Worm (Caenorhabditis elegans) whole organism, young adult: ENCODE results near the gene fbxb-14.
A peak's percentile ranks its signal among the peaks of the same experiment; 100 is the strongest.

ENCODE experiments used
- B0336.3 ChIP-seq: fragments of 200-800 bp; sonication (Bioruptor generic); IDR thresholded peaks from 2 replicates; pipeline ENCODE4 v1.3.6; 2022; ENCODE audit warnings: missing genetic modification characterization, missing compliant biosample characterization
- D2030.7 ChIP-seq: fragments of 200-800 bp; sonication (Bioruptor generic); IDR thresholded peaks from 2 replicates; pipeline ENCODE4 v1.3.6; 2022; ENCODE audit warnings: missing genetic modification reagents, missing genetic modification characterization, missing compliant biosample characterization
- F23B12.7 ChIP-seq: sonication (generic microtip); optimal IDR thresholded peaks from 2 replicates; lab custom pipeline; 2017; ENCODE audit warnings: missing genetic modification characterization, mild to moderate bottlenecking, missing compliant biosample characterization, antibody characterized with exemption, moderate library complexity; ENCODE audit not compliant: insufficient read depth
- F33H1.4 ChIP-seq: fragments of 200-800 bp; sonication (Bioruptor generic); IDR thresholded peaks from 2 replicates; pipeline ENCODE4 v1.3.6; 2022; ENCODE audit warnings: missing genetic modification reagents, missing genetic modification characterization, missing compliant biosample characterization
- F39B2.1 ChIP-seq: fragments of 200-800 bp; sonication (Bioruptor generic); IDR thresholded peaks from 2 replicates; pipeline ENCODE4 v1.3.6; 2022; ENCODE audit warnings: missing genetic modification reagents, missing genetic modification characterization, missing compliant biosample characterization
- F57C9.4 ChIP-seq: sonication (generic microtip); optimal IDR thresholded peaks from 2 replicates; lab custom pipeline; 2017; ENCODE audit warnings: mild to moderate bottlenecking, missing genetic modification characterization, missing compliant biosample characterization
- T07F8.4 ChIP-seq: sonication (generic microtip); optimal IDR thresholded peaks from 2 replicates; lab custom pipeline; 2016; ENCODE audit warnings: mild to moderate bottlenecking, missing genetic modification characterization, moderate library complexity, missing compliant biosample characterization
- Y53G8AR.9 ChIP-seq: fragments of 200-800 bp; sonication (Bioruptor generic); conservative IDR thresholded peaks from 2 replicates; pipeline ENCODE4 v1.3.6; 2022; ENCODE audit warnings: missing genetic modification reagents, missing genetic modification characterization, missing compliant biosample characterization
- Y56A3A.18 ChIP-seq: fragments of 200-800 bp; sonication (Bioruptor generic); IDR thresholded peaks from 2 replicates; pipeline ENCODE4 v1.3.6; 2022; ENCODE audit warnings: missing genetic modification reagents, missing genetic modification characterization, missing compliant biosample characterization
- Y67H2A.10 ChIP-seq: fragments of 200-800 bp; sonication (Bioruptor generic); conservative IDR thresholded peaks from 2 replicates; pipeline ENCODE4 v1.3.6; 2022; ENCODE audit warnings: missing genetic modification reagents, missing genetic modification characterization, missing compliant biosample characterization
- Y79H2A.3 ChIP-seq: fragments of 200-800 bp; sonication (Bioruptor generic); conservative IDR thresholded peaks from 2 replicates; pipeline ENCODE4 v1.3.6; 2022; ENCODE audit warnings: missing genetic modification reagents, missing genetic modification characterization, missing compliant biosample characterization
- attf-3 ChIP-seq: fragments of 200-800 bp; sonication (Bioruptor generic); conservative IDR thresholded peaks from 2 replicates; pipeline ENCODE4 v1.3.6; 2022; ENCODE audit warnings: missing genetic modification reagents, missing genetic modification characterization, missing compliant biosample characterization
- attf-5 ChIP-seq: fragments of 200-800 bp; sonication (Bioruptor generic); optimal IDR thresholded peaks from 2 replicates; lab custom pipeline; 2018; ENCODE audit warnings: mild to moderate bottlenecking, missing genetic modification characterization, missing compliant biosample characterization
- ceh-40 ChIP-seq: fragments of 200-800 bp; sonication (Bioruptor generic); IDR thresholded peaks from 2 replicates; pipeline ENCODE4 v1.3.6; 2022; ENCODE audit warnings: missing genetic modification characterization, missing compliant biosample characterization
- ceh-91 ChIP-seq: fragments of 200-800 bp; sonication (Bioruptor generic); IDR thresholded peaks from 2 replicates; pipeline ENCODE4 v1.3.6; 2022; ENCODE audit warnings: missing genetic modification reagents, missing genetic modification characterization, missing compliant biosample characterization
- die-1 ChIP-seq: sonication (generic microtip); optimal IDR thresholded peaks from 2 replicates; lab custom pipeline; 2016; ENCODE audit warnings: missing genotype, mild to moderate bottlenecking, missing genetic modification characterization, missing compliant biosample characterization
- dox-1 ChIP-seq: fragments of 200-800 bp; sonication (Bioruptor generic); IDR thresholded peaks from 2 replicates; pipeline ENCODE4 v1.3.6; 2022; ENCODE audit warnings: missing genetic modification reagents, missing genetic modification characterization, missing compliant biosample characterization
- dpff-1 ChIP-seq: sonication (generic microtip); optimal IDR thresholded peaks from 2 replicates; lab custom pipeline; 2017; ENCODE audit warnings: mild to moderate bottlenecking, missing genetic modification characterization, missing compliant biosample characterization
- dpl-1 ChIP-seq: fragments of 150-350 bp; optimal IDR thresholded peaks from 2 replicates; lab custom pipeline; 2014; ENCODE audit warnings: missing biosample characterization, missing genetic modification reagents, missing genetic modification characterization
- efl-1 ChIP-seq: fragments of 150-350 bp; optimal IDR thresholded peaks from 2 replicates; lab custom pipeline; 2014; ENCODE audit warnings: missing biosample characterization, missing genetic modification reagents, missing genetic modification characterization
- ekl-4 ChIP-seq: fragments of 200-800 bp; sonication (Bioruptor generic); IDR thresholded peaks from 2 replicates; pipeline ENCODE4 v1.3.6; 2022; ENCODE audit warnings: missing genetic modification reagents, missing genetic modification characterization, missing compliant biosample characterization
- hmg-1.2 ChIP-seq: fragments of 200-800 bp; sonication (Bioruptor generic); IDR thresholded peaks from 2 replicates; pipeline ENCODE4 v1.3.6; 2022; ENCODE audit warnings: missing genetic modification reagents, missing genetic modification characterization, missing compliant biosample characterization
- let-607 ChIP-seq, 2 experiments: fragments of 200-800 bp in 1 of 2; sonication (Bioruptor generic) in 1 of 2; sonication (generic microtip) in 1 of 2; optimal IDR thresholded peaks; 2 replicates each; lab custom pipeline; 2016 to 2018; ENCODE audit warnings: mild to moderate bottlenecking in 2 of 2, missing compliant biosample characterization in 2 of 2, missing genetic modification characterization in 2 of 2, moderate library complexity in 2 of 2, missing genotype in 1 of 2
- lin-54 ChIP-seq: fragments of 200-800 bp; sonication (Bioruptor generic); optimal IDR thresholded peaks from 2 replicates; lab custom pipeline; 2018; ENCODE audit warnings: mild to moderate bottlenecking, missing genetic modification characterization, missing compliant biosample characterization
- lsl-1 ChIP-seq: fragments of 200-800 bp; sonication (Bioruptor generic); optimal IDR thresholded peaks from 2 replicates; lab custom pipeline; 2018; ENCODE audit warnings: mild to moderate bottlenecking, missing genetic modification characterization, moderate library complexity, missing compliant biosample characterization
- madf-3 ChIP-seq: fragments of 200-800 bp; sonication (Bioruptor generic); IDR thresholded peaks from 2 replicates; pipeline ENCODE4 v1.3.6; 2022; ENCODE audit warnings: missing genetic modification reagents, missing genetic modification characterization, missing compliant biosample characterization
- madf-6 ChIP-seq: fragments of 200-800 bp; sonication (Bioruptor generic); IDR thresholded peaks from 2 replicates; pipeline ENCODE4 v1.3.6; 2022; ENCODE audit warnings: missing genetic modification reagents, missing genetic modification characterization, missing compliant biosample characterization
- madf-8 ChIP-seq: fragments of 200-800 bp; sonication (Bioruptor generic); conservative IDR thresholded peaks from 2 replicates; pipeline ENCODE4 v1.3.6; 2022; ENCODE audit warnings: missing genetic modification reagents, missing genetic modification characterization, missing compliant biosample characterization
- mcd-1 ChIP-seq: fragments of 200-800 bp; sonication (Bioruptor generic); IDR thresholded peaks from 2 replicates; pipeline ENCODE4 v1.3.6; 2022; ENCODE audit warnings: missing genetic modification reagents, missing genetic modification characterization, missing compliant biosample characterization
- nfyb-1 ChIP-seq: fragments of 200-800 bp; sonication (Bioruptor generic); IDR thresholded peaks from 2 replicates; pipeline ENCODE4 v1.3.6; 2022; ENCODE audit warnings: missing genetic modification reagents, missing genetic modification characterization, missing compliant biosample characterization
- pbrm-1 ChIP-seq: fragments of 200-800 bp; sonication (Bioruptor generic); IDR thresholded peaks from 2 replicates; pipeline ENCODE4 v1.3.6; 2022; ENCODE audit warnings: missing genetic modification reagents, missing genetic modification characterization, missing compliant biosample characterization
- rcor-1 ChIP-seq: fragments of 200-800 bp; sonication (Bioruptor generic); IDR thresholded peaks from 2 replicates; pipeline ENCODE4 v1.3.6; 2022; ENCODE audit warnings: missing genetic modification reagents, missing genetic modification characterization, missing compliant biosample characterization
- rec-8 ChIP-seq, 2 experiments: sonication (generic microtip); optimal IDR thresholded peaks; 2 replicates each; lab custom pipeline; 2016; ENCODE audit warnings: mild to moderate bottlenecking in 2 of 2, missing genetic modification characterization in 2 of 2, missing genetic modification reagents in 2 of 2, missing genotype in 2 of 2, missing biosample characterization in 1 of 2, missing compliant biosample characterization in 1 of 2, moderate library complexity in 1 of 2
- rpc-1 ChIP-seq, 2 experiments: fragments of 150-350 bp in 1 of 2; sonication (generic microtip) in 1 of 2; optimal IDR thresholded peaks; 2 replicates each; lab custom pipeline; 2014 to 2018; ENCODE audit warnings: missing biosample characterization in 1 of 2, missing genetic modification characterization in 1 of 2, missing genetic modification reagents in 1 of 2, missing genotype in 1 of 2
- sdz-38 ChIP-seq: sonication (generic microtip); optimal IDR thresholded peaks from 2 replicates; lab custom pipeline; 2016; ENCODE audit warnings: missing genotype, missing genetic modification characterization, missing compliant biosample characterization
- snpc-1.1 ChIP-seq: sonication (generic microtip); optimal IDR thresholded peaks from 2 replicates; lab custom pipeline; 2017; ENCODE audit warnings: missing genetic modification characterization, mild to moderate bottlenecking, missing compliant biosample characterization, antibody characterized with exemption, moderate library complexity, missing genotype, missing genetic modification reagents; ENCODE audit not compliant: insufficient read depth
- snpc-1.3 ChIP-seq: sonication (generic microtip); optimal IDR thresholded peaks from 2 replicates; lab custom pipeline; 2017; ENCODE audit warnings: missing genetic modification characterization, mild to moderate bottlenecking, missing compliant biosample characterization, antibody characterized with exemption, moderate library complexity, missing genotype, missing genetic modification reagents; ENCODE audit not compliant: insufficient read depth
- snpc-3.4 ChIP-seq: sonication (generic microtip); optimal IDR thresholded peaks from 2 replicates; lab custom pipeline; 2017; ENCODE audit warnings: missing genetic modification characterization, mild to moderate bottlenecking, missing compliant biosample characterization, antibody characterized with exemption, moderate library complexity, missing genotype, missing genetic modification reagents
- tbp1 ChIP-seq: fragments of 200-800 bp; sonication (Bioruptor generic); optimal IDR thresholded peaks from 2 replicates; lab custom pipeline; 2018; ENCODE audit warnings: mild to moderate bottlenecking, missing genetic modification characterization, missing compliant biosample characterization
- tlf-1 ChIP-seq: fragments of 200-800 bp; sonication (Bioruptor generic); optimal IDR thresholded peaks from 2 replicates; lab custom pipeline; 2018; ENCODE audit warnings: mild to moderate bottlenecking, missing genetic modification characterization, missing compliant biosample characterization
- unc-130 ChIP-seq: sonication (generic microtip); optimal IDR thresholded peaks from 2 replicates; lab custom pipeline; 2016; ENCODE audit warnings: missing genetic modification reagents, missing genetic modification characterization, missing compliant biosample characterization
- xnd-1 ChIP-seq: sonication (generic microtip); optimal IDR thresholded peaks from 2 replicates; lab custom pipeline; 2016; ENCODE audit warnings: missing genotype, missing genetic modification reagents, missing genetic modification characterization, missing compliant biosample characterization
- ztf-25 ChIP-seq: fragments of 200-800 bp; sonication (Bioruptor generic); IDR thresholded peaks from 2 replicates; pipeline ENCODE4 v1.3.6; 2022; ENCODE audit warnings: missing genetic modification reagents, missing genetic modification characterization, missing compliant biosample characterization
- ztf-6 ChIP-seq: fragments of 200-800 bp; sonication (Bioruptor generic); IDR thresholded peaks from 2 replicates; pipeline ENCODE4 v1.3.6; 2022; ENCODE audit warnings: missing genetic modification reagents, missing genetic modification characterization, missing compliant biosample characterization

fbxb-14 gene

DNA sequence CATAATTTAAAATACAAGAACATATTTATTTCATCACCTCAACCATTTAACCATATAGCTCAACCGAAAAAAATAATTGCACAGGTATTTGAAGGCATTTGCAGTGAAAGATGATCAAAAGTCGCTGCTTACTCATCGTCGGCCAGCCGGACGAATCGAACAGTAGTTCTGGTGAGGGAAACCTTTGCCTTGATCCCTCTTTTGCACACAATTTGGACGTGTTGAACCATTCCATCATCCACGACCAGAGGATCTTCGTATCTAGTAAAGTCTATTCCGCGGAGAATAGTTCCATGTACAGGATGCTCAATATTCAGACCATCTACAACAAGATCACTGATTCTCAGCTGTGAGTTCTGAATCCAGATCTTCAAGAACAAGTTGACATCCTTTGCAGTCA, 566 bp downstream of the fbxb-14 start (continued):
- TF ChIP-seq ztf-25 (GFP tag; lab: Robert Waterston, UW) (0 out of 2 replicates have a peak, but pooled peaks have one; percentile 8), madf-6 (peak; percentile 63), rec-8 (tag; optimal IDR thresholded peaks at IDR 0.05; lab: Kevin White, UChicago) (no peak), tlf-1 (peak; percentile 42), F57C9.4 (no peak), snpc-3.4 (tag; lab: Kevin White, UChicago) (peak; percentile 25), die-1 (tag; lab: Kevin White, UChicago) (no peak), tbp1 (GFP tag; lab: Kevin White, UChicago) (peak; percentile 13), unc-130 (GFP tag; lab: Kevin White, UChicago) (no peak), F23B12.7 (no peak), lin-54 (GFP tag; lab: Kevin White, UChicago) (peak; percentile 30), F39B2.1 (GFP tag; lab: Robert Waterston, UW) (0 out of 2 replicates have a peak, but pooled peaks have one; percentile 57), B0336.3 (peak; percentile 63)

DNA sequence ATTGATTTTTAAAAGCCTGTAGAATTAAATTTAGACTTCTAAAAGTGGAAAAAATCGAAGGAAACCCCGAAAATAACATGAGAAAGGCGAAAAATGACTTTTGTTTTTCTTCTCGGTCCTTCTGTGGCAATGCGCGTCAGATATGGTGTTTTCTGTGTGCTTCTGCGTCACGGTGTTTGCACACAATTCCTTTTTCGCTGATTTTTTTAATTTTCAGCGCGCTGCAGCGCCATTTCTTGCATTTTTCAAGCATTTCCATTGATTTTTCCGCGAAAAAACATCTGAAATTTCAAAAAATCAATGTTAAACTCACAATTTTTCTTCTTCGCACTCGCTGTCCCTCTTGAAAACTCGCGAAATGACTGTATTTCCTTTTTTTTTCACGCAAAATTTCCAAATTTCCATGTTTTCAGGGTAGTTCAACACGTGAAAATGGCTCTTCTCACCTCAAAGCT, 2.3 kb downstream of the fbxb-14 start, which contains the start of the genes cdc-37 and W08F4.3:
TSS of gene cdc-37 (minus strand) at position 405 of the 455 bp plus-strand sequence.
TSS of gene W08F4.3 (plus strand) at position 414 of the 455 bp plus-strand sequence.
- no peak for TF ChIP-seq attf-5 (GFP tag; lab: Kevin White, UChicago)
- TF ChIP-seq madf-6: peak; percentile 87
- no peak for TF ChIP-seq nfyb-1
- no peak for TF ChIP-seq dpff-1 (tag; lab: Kevin White, UChicago)
- 0 out of 2 replicates have a peak, but pooled peaks have one; percentile 54 for TF ChIP-seq madf-3 (GFP tag; lab: Robert Waterston, UW)
- peak; percentile 27; the same call in 1 of the 2 replicates for TF ChIP-seq ekl-4 (GFP tag; lab: Robert Waterston, UW)
- TF ChIP-seq T07F8.4 (tag; lab: Kevin White, UChicago): no peak
- TF ChIP-seq let-607 (tag; optimal IDR thresholded peaks at IDR 0.05; lab: Kevin White, UChicago): no peak
- peak; percentile 54 for TF ChIP-seq dpl-1 (GFP tag; lab: Kevin White, UChicago)
- no peak for TF ChIP-seq Y56A3A.18
- TF ChIP-seq ztf-25 (GFP tag; lab: Robert Waterston, UW): no peak
- peak; percentile 69 for TF ChIP-seq ceh-91 (GFP tag; lab: Robert Waterston, UW)
- TF ChIP-seq Y53G8AR.9 (GFP tag; lab: Robert Waterston, UW): no peak
- TF ChIP-seq dox-1 (GFP tag; lab: Robert Waterston, UW): peak; percentile 24; the same call in 1 of the 2 replicates
- peak; percentile 90 for TF ChIP-seq efl-1 (GFP tag; lab: Kevin White, UChicago)
- TF ChIP-seq pbrm-1 (GFP tag; lab: Robert Waterston, UW): 0 out of 2 replicates have a peak, but pooled peaks have one; percentile 20
- no peak for TF ChIP-seq sdz-38
- TF ChIP-seq hmg-1.2 (GFP tag; lab: Robert Waterston, UW): peak; percentile 36; the same call in 1 of the 2 replicates
- no peak for TF ChIP-seq ztf-6
- TF ChIP-seq madf-8 (GFP tag; lab: Robert Waterston, UW): peak; percentile 75
- TF ChIP-seq D2030.7 (GFP tag; lab: Robert Waterston, UW): peak; percentile 72
- no peak for TF ChIP-seq attf-3 (GFP tag; lab: Robert Waterston, UW)
- TF ChIP-seq snpc-1.1 (tag; lab: Kevin White, UChicago): peak; percentile 12
- TF ChIP-seq mcd-1 (GFP tag; lab: Robert Waterston, UW): peak; percentile 63
- TF ChIP-seq rec-8 (tag; optimal IDR thresholded peaks at IDR 0.05; lab: Kevin White, UChicago): no peak
- no peak for TF ChIP-seq ceh-40 (GFP tag; lab: Robert Waterston, UW)
- TF ChIP-seq lsl-1 (GFP tag; lab: Kevin White, UChicago): peak; percentile 37
- no peak for TF ChIP-seq Y67H2A.10 (GFP tag; lab: Robert Waterston, UW)
- peak; percentile 52 for TF ChIP-seq lin-54 (GFP tag; lab: Kevin White, UChicago)
- TF ChIP-seq snpc-3.4 (tag; lab: Kevin White, UChicago): peak; percentile 51
- peak; percentile 57 for TF ChIP-seq xnd-1
- peak; percentile 27 for TF ChIP-seq snpc-1.3 (tag; lab: Kevin White, UChicago)
- TF ChIP-seq Y79H2A.3 (GFP tag; lab: Robert Waterston, UW): no peak
- no peak for TF ChIP-seq rpc-1 (optimal IDR thresholded peaks at IDR 0.05; lab: Kevin White, UChicago)
- TF ChIP-seq rpc-1 (tag; optimal IDR thresholded peaks at IDR 0.05; lab: Kevin White, UChicago): no peak
- TF ChIP-seq rcor-1: peak; percentile 19; the same call in 1 of the 2 replicates
- TF ChIP-seq F33H1.4 (GFP tag; lab: Robert Waterston, UW): peak; percentile 60; the same call in 1 of the 2 replicates
